Worm (Caenorhabditis elegans): ENCODE data around the gene C13G3.1.

Gene C13G3.1

DNA sequence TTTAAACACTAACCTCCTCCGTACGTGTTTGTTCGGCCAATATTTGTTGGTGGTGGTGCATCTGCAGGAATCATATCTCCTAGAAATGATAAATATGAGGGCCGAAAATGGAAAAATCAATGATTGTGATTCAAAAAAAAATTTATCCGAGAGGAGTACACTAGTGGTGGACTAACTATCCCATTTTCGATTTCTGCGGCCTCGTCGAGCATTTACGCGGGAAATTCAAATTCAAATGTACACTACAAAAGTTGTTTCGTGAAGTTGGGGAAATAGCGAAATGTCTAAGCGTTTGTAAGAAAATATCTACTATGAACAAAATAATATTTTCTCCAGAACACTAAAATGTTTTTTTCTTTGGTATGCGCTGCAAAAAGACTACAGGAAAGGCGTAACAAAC, 17.0 kb upstream of the C13G3.1 start:
- TF ChIP-seq ztf-29 (GFP tag; IDR thresholded peaks at IDR 0.05) (no peak), med-1 (GFP tag; optimal IDR thresholded peaks at IDR 0.05; ENCODE audit: insufficient read depth) (no peak), ztf-23 (GFP tag; IDR thresholded peaks at IDR 0.05) (peak; percentile 71), flt-1 (GFP tag; IDR thresholded peaks at IDR 0.05) (peak; percentile 47; the same call in 1 of the 2 replicates), ref-1 (GFP tag; conservative IDR thresholded peaks at IDR 0.05) (no peak), T22C8.4 (GFP tag; IDR thresholded peaks at IDR 0.05) (peak; percentile 38; the same call in 1 of the 2 replicates), klf-2 (GFP tag; conservative IDR thresholded peaks at IDR 0.05) (no peak), tab-1 (GFP tag; IDR thresholded peaks at IDR 0.05) (no peak), cog-1 (tag; optimal IDR thresholded peaks at IDR 0.05) (peak; percentile 39)

- no peak for TF ChIP-seq ztf-23 (GFP tag; IDR thresholded peaks at IDR 0.05)
- no peak for TF ChIP-seq med-1 (GFP tag; optimal IDR thresholded peaks at IDR 0.05; ENCODE audit: insufficient read depth)
These were observed 15.5 kb upstream of the C13G3.1 start for ce11 chrV:11027740-11028139.

DNA sequence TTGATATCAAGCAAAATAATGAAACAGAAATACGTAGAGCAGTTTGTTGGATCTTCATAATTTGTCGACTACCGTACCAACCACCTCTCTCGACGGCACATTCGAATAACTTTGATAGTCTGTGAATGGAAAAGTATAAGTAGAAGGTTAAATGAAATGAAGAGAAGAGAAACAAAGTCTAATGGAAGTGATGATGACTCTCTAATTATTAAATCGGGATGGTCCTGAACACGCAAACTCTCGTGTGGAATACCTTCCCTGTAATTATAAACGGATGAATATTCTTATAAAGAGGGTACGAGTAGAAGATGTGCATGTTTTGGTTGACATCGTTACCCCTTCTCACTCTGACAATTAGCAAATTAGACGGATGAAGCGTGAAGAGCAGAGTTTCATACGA, 10.6 kb upstream of the C13G3.1 start, which contains the start of the genes C13G3.12 and hot-6:
C13G3.12 (minus strand) TSS at position 101 of the 400 bp plus-strand sequence.
hot-6 (minus strand) TSS at position 121 of the 400 bp plus-strand sequence.
- TF ChIP-seq T22C8.4 (GFP tag; IDR thresholded peaks at IDR 0.05) (no peak), klf-2 (GFP tag; conservative IDR thresholded peaks at IDR 0.05) (no peak), ztf-23 (GFP tag; IDR thresholded peaks at IDR 0.05) (no peak), ref-1 (GFP tag; conservative IDR thresholded peaks at IDR 0.05) (no peak), ztf-29 (GFP tag; IDR thresholded peaks at IDR 0.05) (no peak), tab-1 (GFP tag; IDR thresholded peaks at IDR 0.05) (no peak)

ce11 chrV:11016846-11017553, 4.7 kb upstream of the C13G3.1 start:
- TF ChIP-seq tab-1 (GFP tag; IDR thresholded peaks at IDR 0.05): no peak
- TF ChIP-seq ztf-23 (GFP tag; IDR thresholded peaks at IDR 0.05): no peak
- no peak for TF ChIP-seq flt-1 (GFP tag; IDR thresholded peaks at IDR 0.05)
- no peak for TF ChIP-seq ztf-29 (GFP tag; IDR thresholded peaks at IDR 0.05)
- no peak for TF ChIP-seq med-1 (GFP tag; optimal IDR thresholded peaks at IDR 0.05; ENCODE audit: insufficient read depth)
- no peak for TF ChIP-seq cog-1 (tag; optimal IDR thresholded peaks at IDR 0.05)
- no peak for TF ChIP-seq ref-1 (GFP tag; conservative IDR thresholded peaks at IDR 0.05)
- TF ChIP-seq klf-2 (GFP tag; conservative IDR thresholded peaks at IDR 0.05): no peak
- no peak for TF ChIP-seq T22C8.4 (GFP tag; IDR thresholded peaks at IDR 0.05)

- TF ChIP-seq T22C8.4 (GFP tag; IDR thresholded peaks at IDR 0.05) (no peak), ztf-23 (GFP tag; IDR thresholded peaks at IDR 0.05) (no peak), klf-2 (GFP tag; conservative IDR thresholded peaks at IDR 0.05) (no peak), ztf-29 (GFP tag; IDR thresholded peaks at IDR 0.05) (no peak), ref-1 (GFP tag; conservative IDR thresholded peaks at IDR 0.05) (no peak), cog-1 (tag; optimal IDR thresholded peaks at IDR 0.05) (no peak), med-1 (GFP tag; optimal IDR thresholded peaks at IDR 0.05; ENCODE audit: insufficient read depth) (no peak), flt-1 (GFP tag; IDR thresholded peaks at IDR 0.05) (no peak), tab-1 (GFP tag; IDR thresholded peaks at IDR 0.05) (no peak)
These were observed 2.5 kb upstream of the C13G3.1 start for ce11 chrV:11014758-11015157.

- TF ChIP-seq cog-1 (tag; optimal IDR thresholded peaks at IDR 0.05) (no peak), klf-2 (GFP tag; conservative IDR thresholded peaks at IDR 0.05) (no peak), flt-1 (GFP tag; IDR thresholded peaks at IDR 0.05) (no peak), ztf-29 (GFP tag; IDR thresholded peaks at IDR 0.05) (no peak), ztf-23 (GFP tag; IDR thresholded peaks at IDR 0.05) (no peak), T22C8.4 (GFP tag; IDR thresholded peaks at IDR 0.05) (no peak), med-1 (GFP tag; optimal IDR thresholded peaks at IDR 0.05; ENCODE audit: insufficient read depth) (no peak), ref-1 (GFP tag; conservative IDR thresholded peaks at IDR 0.05) (no peak), tab-1 (GFP tag; IDR thresholded peaks at IDR 0.05) (no peak)
These were observed 914 bp upstream of the C13G3.1 start for ce11 chrV:11013179-11013578.

DNA sequence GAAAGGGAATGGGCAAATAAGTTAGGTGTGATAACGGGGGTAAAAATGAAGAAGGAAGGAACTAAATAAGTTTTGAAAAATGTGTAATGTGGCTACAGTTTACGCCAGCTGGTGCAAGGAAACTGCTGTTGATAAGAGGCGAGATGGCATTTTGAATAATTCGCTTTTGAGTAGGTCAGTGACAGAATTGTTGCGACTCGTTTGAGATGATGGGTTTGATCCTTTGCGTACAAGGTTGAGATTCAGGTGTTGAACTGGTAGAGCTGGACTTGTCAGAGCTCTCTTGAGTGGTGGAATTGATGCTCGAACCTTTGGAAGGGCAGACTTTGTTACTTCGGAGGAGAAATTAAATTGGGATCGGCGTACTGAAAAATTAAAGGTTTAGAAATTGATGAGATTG, 458 bp downstream of the C13G3.1 start:
- TF ChIP-seq T22C8.4 (GFP tag; IDR thresholded peaks at IDR 0.05) (no peak), tab-1 (GFP tag; IDR thresholded peaks at IDR 0.05) (no peak), ref-1 (GFP tag; conservative IDR thresholded peaks at IDR 0.05) (no peak), ztf-29 (GFP tag; IDR thresholded peaks at IDR 0.05) (no peak), med-1 (GFP tag; optimal IDR thresholded peaks at IDR 0.05; ENCODE audit: insufficient read depth) (no peak), cog-1 (tag; optimal IDR thresholded peaks at IDR 0.05) (no peak), klf-2 (GFP tag; conservative IDR thresholded peaks at IDR 0.05) (no peak), ztf-23 (GFP tag; IDR thresholded peaks at IDR 0.05) (no peak), flt-1 (GFP tag; IDR thresholded peaks at IDR 0.05) (no peak)

ce11 chrV:11010768-11011167, 1.5 kb downstream of the C13G3.1 start:
- TF ChIP-seq tab-1 (GFP tag; IDR thresholded peaks at IDR 0.05) (no peak), ztf-23 (GFP tag; IDR thresholded peaks at IDR 0.05) (no peak), med-1 (GFP tag; optimal IDR thresholded peaks at IDR 0.05; ENCODE audit: insufficient read depth) (no peak), ztf-29 (GFP tag; IDR thresholded peaks at IDR 0.05) (no peak), T22C8.4 (GFP tag; IDR thresholded peaks at IDR 0.05) (no peak), klf-2 (GFP tag; conservative IDR thresholded peaks at IDR 0.05) (no peak), flt-1 (GFP tag; IDR thresholded peaks at IDR 0.05) (no peak)

DNA sequence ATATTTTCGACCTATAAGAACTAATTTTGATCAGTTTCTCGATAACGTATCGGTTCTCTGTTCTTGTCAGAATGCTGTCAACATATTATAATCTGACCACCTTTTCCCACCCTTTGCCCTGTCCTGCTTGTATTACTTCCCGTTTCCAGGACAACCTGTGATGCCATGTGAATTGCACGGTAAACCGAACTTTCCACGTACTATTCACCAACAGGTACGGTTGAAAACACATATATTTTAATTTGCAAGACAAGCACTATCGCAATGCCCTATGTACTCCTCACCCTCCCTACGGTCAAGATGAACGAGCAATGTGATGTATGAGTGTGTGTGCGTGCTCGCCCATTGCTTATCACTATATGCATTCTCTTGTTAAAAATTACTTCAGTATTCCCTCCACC, 3.1 kb downstream of the C13G3.1 start:
- TF ChIP-seq T22C8.4 (GFP tag; IDR thresholded peaks at IDR 0.05) (no peak), ztf-23 (GFP tag; IDR thresholded peaks at IDR 0.05) (no peak), klf-2 (GFP tag; conservative IDR thresholded peaks at IDR 0.05) (no peak), ref-1 (GFP tag; conservative IDR thresholded peaks at IDR 0.05) (no peak), tab-1 (GFP tag; IDR thresholded peaks at IDR 0.05) (no peak), cog-1 (tag; optimal IDR thresholded peaks at IDR 0.05) (no peak), ztf-29 (GFP tag; IDR thresholded peaks at IDR 0.05) (no peak)

ce11 chrV:11007651-11008050, 4.6 kb downstream of the C13G3.1 start:
- TF ChIP-seq klf-2 (GFP tag; conservative IDR thresholded peaks at IDR 0.05): no peak
- TF ChIP-seq cog-1 (tag; optimal IDR thresholded peaks at IDR 0.05): no peak
- TF ChIP-seq med-1 (GFP tag; optimal IDR thresholded peaks at IDR 0.05; ENCODE audit: insufficient read depth): no peak
- TF ChIP-seq ref-1 (GFP tag; conservative IDR thresholded peaks at IDR 0.05): no peak
- TF ChIP-seq tab-1 (GFP tag; IDR thresholded peaks at IDR 0.05): no peak
- TF ChIP-seq ztf-29 (GFP tag; IDR thresholded peaks at IDR 0.05): no peak
- TF ChIP-seq T22C8.4 (GFP tag; IDR thresholded peaks at IDR 0.05): no peak
- no peak for TF ChIP-seq ztf-23 (GFP tag; IDR thresholded peaks at IDR 0.05)
- no peak for TF ChIP-seq flt-1 (GFP tag; IDR thresholded peaks at IDR 0.05)

All from whole organism, midembryonic.